Fruit fly (Drosophila melanogaster) whole organism, adult: ENCODE results near the gene CG15522.
A peak's percentile ranks its signal among the peaks of the same experiment; 100 is the strongest.

ENCODE experiments used
- CG11617 ChIP-seq: fragments of 200-800 bp; sonication (Bioruptor generic); optimal IDR thresholded peaks from 2 replicates; lab custom pipeline; 2017; ENCODE audit warnings: mild to moderate bottlenecking, missing biosample characterization, missing genetic modification reagents, missing genetic modification characterization
- CG12768 ChIP-seq: fragments of 200-800 bp; sonication (Bioruptor generic); optimal IDR thresholded peaks from 2 replicates; lab custom pipeline; 2017; ENCODE audit warnings: missing biosample characterization, missing genetic modification characterization, mild to moderate bottlenecking, moderate library complexity, missing genetic modification reagents
- CG14711 ChIP-seq: fragments of 200-800 bp; sonication (Bioruptor generic); optimal IDR thresholded peaks from 2 replicates; lab custom pipeline; 2018; ENCODE audit warnings: missing biosample characterization, mild to moderate bottlenecking, missing genetic modification characterization, moderate library complexity
- CG1620 ChIP-seq: fragments of 200-800 bp; sonication (Bioruptor generic); optimal IDR thresholded peaks from 2 replicates; lab custom pipeline; 2016; ENCODE audit warnings: missing biosample characterization, missing genetic modification characterization
- CG33017 ChIP-seq: fragments of 200-800 bp; sonication (Bioruptor generic); optimal IDR thresholded peaks from 2 replicates; lab custom pipeline; 2018; ENCODE audit warnings: missing biosample characterization, mild to moderate bottlenecking, missing genetic modification characterization, moderate library complexity
- CG5204 ChIP-seq: fragments of 200-800 bp; sonication (Bioruptor generic); optimal IDR thresholded peaks from 2 replicates; lab custom pipeline; 2016; ENCODE audit warnings: missing biosample characterization, missing genetic modification characterization
- CG7045 ChIP-seq: fragments of 200-800 bp; sonication (Bioruptor generic); optimal IDR thresholded peaks from 2 replicates; lab custom pipeline; 2017; ENCODE audit warnings: missing biosample characterization, mild to moderate bottlenecking, missing genetic modification characterization
- CG7101 ChIP-seq: fragments of 200-800 bp; sonication (Bioruptor generic); optimal IDR thresholded peaks from 2 replicates; lab custom pipeline; 2018; ENCODE audit warnings: missing biosample characterization, mild to moderate bottlenecking, missing genetic modification characterization, moderate library complexity
- Clk ChIP-seq: fragments of 200-800 bp; sonication (Bioruptor generic); optimal IDR thresholded peaks from 2 replicates; lab custom pipeline; 2017; ENCODE audit warnings: missing biosample characterization, missing genetic modification characterization
- Crg-1 ChIP-seq: fragments of 200-800 bp; sonication (Bioruptor generic); optimal IDR thresholded peaks from 2 replicates; lab custom pipeline; 2016; ENCODE audit warnings: missing biosample characterization, missing genetic modification characterization
- Hr96 ChIP-seq: fragments of 200-800 bp; sonication (Bioruptor generic); optimal IDR thresholded peaks from 2 replicates; lab custom pipeline; 2016; ENCODE audit warnings: missing biosample characterization, missing genetic modification characterization
- Mnt ChIP-seq: fragments of 200-800 bp; sonication (Bioruptor generic); optimal IDR thresholded peaks from 2 replicates; lab custom pipeline; 2016; ENCODE audit warnings: missing biosample characterization, mild to moderate bottlenecking, missing genetic modification characterization
- bab1 ChIP-seq: fragments of 200-800 bp; sonication (Bioruptor generic); optimal IDR thresholded peaks from 3 replicates; lab custom pipeline; 2019; ENCODE audit warnings: missing biosample characterization, mild to moderate bottlenecking, missing genetic modification characterization, moderate library complexity
- cic ChIP-seq: fragments of 200-800 bp; sonication (Bioruptor generic); optimal IDR thresholded peaks from 2 replicates; lab custom pipeline; 2017; ENCODE audit warnings: missing biosample characterization, mild to moderate bottlenecking, missing genetic modification characterization, moderate library complexity
- cnc ChIP-seq, 2 experiments: fragments of >200 bp; optimal IDR thresholded peaks; 2 replicates each; lab custom pipeline; 2017
- kay ChIP-seq: fragments of 200-800 bp; sonication (Bioruptor generic); peaks from one replicate; lab custom pipeline; 2016; ENCODE audit warnings: missing biosample characterization, missing genetic modification characterization, borderline replicate concordance
- ovo ChIP-seq: fragments of 200-800 bp; sonication (Bioruptor generic); optimal IDR thresholded peaks from 2 replicates; lab custom pipeline; 2016; ENCODE audit warnings: missing biosample characterization, missing genetic modification characterization
- pad ChIP-seq: fragments of 200-800 bp; sonication (Bioruptor generic); optimal IDR thresholded peaks from 3 replicates; lab custom pipeline; 2017; ENCODE audit warnings: missing biosample characterization, missing genetic modification characterization, mild to moderate bottlenecking, moderate library complexity, missing genetic modification reagents
- tj ChIP-seq: fragments of 200-800 bp; sonication (Bioruptor generic); optimal IDR thresholded peaks from 3 replicates; lab custom pipeline; 2017; ENCODE audit warnings: missing biosample characterization, mild to moderate bottlenecking, missing genetic modification characterization, moderate library complexity
- toe ChIP-seq: fragments of 200-800 bp; sonication (Bioruptor generic); optimal IDR thresholded peaks from 2 replicates; lab custom pipeline; 2016; ENCODE audit warnings: missing biosample characterization, missing genetic modification characterization

Gene CG15522

DNA sequence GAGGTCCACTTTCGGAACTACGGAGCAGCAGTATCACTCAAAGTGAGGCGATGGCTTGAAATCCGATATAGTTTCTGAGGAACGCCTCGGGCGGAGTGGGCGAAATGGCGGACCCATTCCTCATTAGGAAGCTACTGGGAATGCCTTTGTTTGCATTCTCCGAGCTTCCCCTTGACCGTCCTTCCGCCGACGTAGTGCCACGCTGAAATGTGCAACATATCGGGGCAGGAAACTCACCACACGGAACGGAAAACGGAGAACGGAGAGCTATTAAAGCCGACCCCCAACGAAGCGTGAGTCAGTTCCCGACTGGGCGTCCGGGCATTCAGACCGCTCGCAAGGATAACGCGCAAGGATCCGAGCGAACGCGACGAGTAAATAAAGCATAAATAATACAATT is at the start of gene CG15522:
Gene CG15522, plus strand, starts transcription at position 301 of the 400 bp plus-strand sequence.
- TF ChIP-seq Crg-1 (GFP tag; lab: Kevin White, UChicago): no peak
- TF ChIP-seq bab1 (GFP tag; lab: Kevin White, UChicago): no peak
- no peak for TF ChIP-seq Mnt (GFP tag; lab: Kevin White, UChicago)
- TF ChIP-seq CG11617 (GFP tag; lab: Kevin White, UChicago): no peak
- TF ChIP-seq CG5204: no peak
- TF ChIP-seq CG1620 (GFP tag; lab: Kevin White, UChicago): no peak
- TF ChIP-seq CG14711 (tag; lab: Kevin White, UChicago): no peak
- TF ChIP-seq CG12768 (GFP tag; lab: Kevin White, UChicago): no peak
- no peak for TF ChIP-seq cic (GFP tag; lab: Kevin White, UChicago)
- TF ChIP-seq ovo (GFP tag; lab: Kevin White, UChicago): no peak
- no peak for TF ChIP-seq tj (GFP tag; lab: Kevin White, UChicago)

DNA sequence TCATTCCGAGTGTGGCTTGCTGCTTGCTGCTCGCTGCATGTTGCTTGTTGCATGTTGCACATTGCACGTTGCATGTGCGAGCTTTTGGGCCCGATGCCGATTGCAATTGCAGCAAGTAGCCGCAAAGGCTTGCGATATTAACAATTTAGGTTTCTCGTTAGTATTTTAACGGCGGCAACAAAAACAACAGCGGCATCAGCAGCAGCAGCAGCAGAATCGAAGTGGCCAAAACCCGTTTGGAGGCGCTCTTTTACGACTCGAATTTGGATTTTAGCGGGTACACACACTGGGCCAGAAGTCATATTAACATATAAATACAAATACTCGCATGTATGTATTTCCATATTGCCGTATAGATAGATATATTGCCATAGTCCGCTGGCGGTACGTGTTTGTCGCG is 46.7 kb upstream of the CG15522 start:
- no peak for TF ChIP-seq Clk (GFP tag; lab: Kevin White, UChicago)
- TF ChIP-seq kay: no peak
- TF ChIP-seq CG14711 (tag; lab: Kevin White, UChicago): no peak
- TF ChIP-seq Crg-1 (GFP tag; lab: Kevin White, UChicago): no peak
- no peak for TF ChIP-seq CG7101
- TF ChIP-seq pad (GFP tag; lab: Kevin White, UChicago): no peak
- TF ChIP-seq CG11617 (GFP tag; lab: Kevin White, UChicago): no peak
- no peak for TF ChIP-seq Mnt (GFP tag; lab: Kevin White, UChicago)
- no peak for TF ChIP-seq CG1620 (GFP tag; lab: Kevin White, UChicago)
- TF ChIP-seq cic (GFP tag; lab: Kevin White, UChicago): no peak
- TF ChIP-seq CG5204: no peak
- TF ChIP-seq CG12768 (GFP tag; lab: Kevin White, UChicago): no peak

DNA sequence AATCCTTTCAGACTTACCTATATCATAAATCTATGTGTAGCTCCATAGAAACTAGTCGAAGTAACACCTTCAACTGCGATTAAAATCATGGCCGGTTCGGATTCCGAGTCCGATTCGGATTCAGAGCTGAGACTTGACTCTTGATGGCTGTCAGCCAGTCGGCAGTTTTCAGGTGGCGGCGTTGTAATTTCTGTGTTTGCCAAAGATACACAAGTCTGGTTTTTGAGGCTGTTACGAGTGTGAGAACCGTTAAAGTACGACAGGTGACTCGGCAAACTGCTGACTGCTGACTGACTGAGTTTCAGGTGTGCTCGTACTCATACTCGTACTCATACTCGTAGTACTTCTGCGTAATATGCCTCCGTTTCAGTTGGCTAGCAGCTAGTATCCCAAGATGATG is 35.9 kb upstream of the CG15522 start:
- TF ChIP-seq pad (GFP tag; lab: Kevin White, UChicago) (no peak), CG7045 (GFP tag; lab: Kevin White, UChicago) (no peak), tj (GFP tag; lab: Kevin White, UChicago) (peak; percentile 32), CG12768 (GFP tag; lab: Kevin White, UChicago) (no peak)

DNA sequence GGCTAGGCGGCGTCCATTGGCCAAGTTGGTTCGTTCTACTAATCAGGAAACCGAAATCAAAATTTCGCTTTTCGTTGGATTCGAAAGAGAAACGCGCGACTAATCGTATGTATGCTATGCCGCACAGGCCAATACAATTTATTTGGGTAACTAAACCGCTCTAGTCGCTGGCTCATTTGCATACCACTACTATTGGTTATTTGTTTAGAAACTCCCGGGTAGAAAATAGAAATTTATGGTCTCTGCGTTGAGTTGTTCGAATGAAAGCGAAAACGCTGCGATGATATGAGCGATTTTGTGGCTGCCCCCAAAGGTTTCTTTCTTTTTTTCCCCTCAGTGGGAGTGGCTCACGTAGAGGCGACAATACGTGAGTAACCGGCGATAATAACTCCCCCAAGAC is 34.0 kb upstream of the CG15522 start:
- no peak for TF ChIP-seq tj (GFP tag; lab: Kevin White, UChicago)
- TF ChIP-seq Clk (GFP tag; lab: Kevin White, UChicago): no peak
- TF ChIP-seq CG1620 (GFP tag; lab: Kevin White, UChicago): no peak
- no peak for TF ChIP-seq CG11617 (GFP tag; lab: Kevin White, UChicago)
- no peak for TF ChIP-seq CG5204
- TF ChIP-seq CG7045 (GFP tag; lab: Kevin White, UChicago): no peak

DNA sequence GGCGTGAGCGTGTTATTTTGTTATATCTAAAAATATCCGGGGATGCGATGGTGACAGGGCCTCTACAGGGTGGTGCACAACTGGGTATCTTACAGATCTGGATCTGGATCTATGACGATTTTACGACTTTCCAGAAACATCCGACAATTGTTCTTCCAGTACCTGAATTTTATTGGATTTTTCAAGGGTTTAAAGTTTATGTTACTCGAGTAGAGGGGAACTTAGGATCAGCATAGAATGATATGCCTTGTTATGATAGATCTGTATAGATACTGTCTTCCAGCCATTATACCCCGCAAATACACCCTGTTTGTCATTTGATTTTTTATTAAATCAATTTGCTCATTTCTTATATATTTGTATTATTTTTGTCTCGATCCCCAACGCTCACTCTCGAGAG is 32.7 kb upstream of the CG15522 start:
- TF ChIP-seq CG33017 (tag; lab: Kevin White, UChicago) (peak; percentile 2), CG5204 (peak; percentile 16), bab1 (GFP tag; lab: Kevin White, UChicago) (no peak), toe (GFP tag; lab: Kevin White, UChicago) (peak; percentile 3), CG14711 (tag; lab: Kevin White, UChicago) (peak; percentile 13)

DNA sequence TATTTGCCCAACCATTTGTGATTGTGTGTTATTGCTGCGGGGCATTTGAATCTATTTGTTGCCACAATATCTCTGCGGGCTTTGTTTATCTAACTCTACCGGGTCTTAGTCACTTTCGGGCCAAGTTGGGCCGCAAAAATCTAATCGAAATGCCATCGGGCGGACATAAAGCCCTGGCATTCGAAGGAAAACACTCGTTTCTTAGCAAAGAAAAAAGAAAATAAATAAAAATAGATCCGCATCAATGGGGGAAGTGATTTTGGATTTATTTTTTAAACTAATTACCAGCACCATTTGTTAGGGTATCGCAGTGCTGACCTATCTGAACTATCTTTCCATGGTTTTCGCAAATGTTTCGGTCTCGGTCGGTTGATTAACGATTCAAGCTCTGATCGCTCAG is 28.5 kb upstream of the CG15522 start:
- no peak for TF ChIP-seq CG12768 (GFP tag; lab: Kevin White, UChicago)
- no peak for TF ChIP-seq Hr96 (GFP tag; lab: Kevin White, UChicago)
- no peak for TF ChIP-seq pad (GFP tag; lab: Kevin White, UChicago)
- no peak for TF ChIP-seq CG1620 (GFP tag; lab: Kevin White, UChicago)
- TF ChIP-seq Crg-1 (GFP tag; lab: Kevin White, UChicago): no peak
- TF ChIP-seq kay: no peak
- TF ChIP-seq CG5204: no peak
- no peak for TF ChIP-seq cnc (optimal IDR thresholded peaks at IDR 0.05; lab: Kevin White, UChicago)

DNA sequence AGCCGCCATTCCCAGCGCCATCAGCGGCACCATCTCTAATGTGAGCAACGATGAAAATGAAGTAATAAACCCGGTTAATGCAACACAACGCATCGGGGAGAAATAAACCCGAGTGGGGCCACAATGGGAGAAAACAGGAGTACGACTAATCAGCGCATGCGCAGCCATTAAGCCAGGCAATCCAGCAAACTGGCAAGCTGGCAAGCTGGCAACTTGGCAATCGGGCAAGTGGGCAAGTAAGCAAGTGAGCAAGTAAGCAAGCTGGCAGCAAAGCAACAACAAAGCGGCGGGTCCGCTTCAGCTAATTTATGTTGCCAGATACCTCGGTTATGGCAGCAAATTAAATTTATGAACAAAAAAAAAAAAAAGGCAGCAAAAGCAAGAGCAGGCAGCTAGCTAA is 27.4 kb upstream of the CG15522 start:
- TF ChIP-seq Hr96 (GFP tag; lab: Kevin White, UChicago): no peak

DNA sequence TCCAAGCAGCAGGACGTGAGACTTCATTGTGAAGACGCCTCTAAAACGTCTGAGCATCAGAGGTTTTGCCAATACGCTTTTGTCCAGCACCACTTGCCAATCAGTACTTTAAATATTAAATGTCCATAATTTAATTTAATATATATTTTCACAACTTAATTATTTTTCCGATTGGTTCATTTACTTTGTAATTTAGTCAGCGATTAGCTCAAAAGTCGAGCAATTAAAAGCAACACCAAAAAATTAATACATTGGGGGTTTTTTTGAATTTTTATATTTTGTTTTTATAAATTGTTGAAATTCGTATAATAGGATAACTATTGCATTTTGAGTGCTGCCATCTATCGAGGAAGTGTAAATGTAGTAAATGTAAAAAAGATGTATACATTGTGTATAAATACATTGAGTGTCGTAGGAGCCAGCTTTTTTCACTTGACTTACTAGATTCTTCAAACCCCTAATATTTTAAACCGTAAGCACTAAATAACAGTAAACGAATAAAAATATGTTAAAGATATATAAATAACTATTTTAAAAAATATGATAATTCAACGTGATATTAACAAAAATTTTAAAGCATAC is 23.2 kb upstream of the CG15522 start, which contains the start of gene CG15517:
Gene CG15517, minus strand, starts transcription at position 51 of the 582 bp plus-strand sequence.
- TF ChIP-seq CG33017 (tag; lab: Kevin White, UChicago) (no peak), tj (GFP tag; lab: Kevin White, UChicago) (no peak), CG7101 (no peak), bab1 (GFP tag; lab: Kevin White, UChicago) (peak; percentile 30), CG11617 (GFP tag; lab: Kevin White, UChicago) (no peak), Crg-1 (GFP tag; lab: Kevin White, UChicago) (no peak), CG14711 (tag; lab: Kevin White, UChicago) (no peak), cnc (optimal IDR thresholded peaks at IDR 0.05; lab: Kevin White, UChicago) (no peak)
